Worm (Caenorhabditis elegans): Measurements from ENCODE around the gene mks-2.

ce11 chrII:6267983-6268382, 48.7 kb upstream of the mks-2 start, which contains the start of gene F13H8.8:
- TF ChIP-seq lsy-2 (tag; optimal IDR thresholded peaks at IDR 0.05) (no peak), mdl-1 (tag; optimal IDR thresholded peaks at IDR 0.05) (no peak), egl-27 (tag; optimal IDR thresholded peaks at IDR 0.05) (no peak), unc-62 (GFP tag; optimal IDR thresholded peaks at IDR 0.05) (no peak), elt-3 (tag; optimal IDR thresholded peaks at IDR 0.05) (no peak)
